Worm (Caenorhabditis elegans) whole organism, young adult: ENCODE results near the gene F43C11.16.

Experiments
- B0019.2 ChIP-seq: fragments of 200-800 bp; sonication (Bioruptor generic); conservative IDR thresholded peaks from 2 replicates; pipeline ENCODE4 v1.3.6; 2022; ENCODE audit warnings: missing genetic modification reagents, missing genetic modification characterization, missing compliant biosample characterization
- B0261.1 ChIP-seq: sonication (generic microtip); optimal IDR thresholded peaks from 2 replicates; lab custom pipeline; 2016; ENCODE audit warnings: mild to moderate bottlenecking, missing genetic modification characterization, moderate library complexity, missing compliant biosample characterization
- C06A6.2 ChIP-seq: fragments of 200-800 bp; sonication (Bioruptor generic); conservative IDR thresholded peaks from 2 replicates; pipeline ENCODE4 v1.3.6; 2022; ENCODE audit warnings: missing genetic modification characterization, missing compliant biosample characterization
- F23B12.7 ChIP-seq: sonication (generic microtip); optimal IDR thresholded peaks from 2 replicates; lab custom pipeline; 2017; ENCODE audit warnings: missing genetic modification characterization, mild to moderate bottlenecking, missing compliant biosample characterization, antibody characterized with exemption, moderate library complexity; ENCODE audit not compliant: insufficient read depth
- F33H1.4 ChIP-seq: fragments of 200-800 bp; sonication (Bioruptor generic); IDR thresholded peaks from 2 replicates; pipeline ENCODE4 v1.3.6; 2022; ENCODE audit warnings: missing genetic modification reagents, missing genetic modification characterization, missing compliant biosample characterization
- F49E8.2 ChIP-seq: sonication (generic microtip); optimal IDR thresholded peaks from 3 replicates; lab custom pipeline; 2017; ENCODE audit warnings: missing genetic modification characterization, mild to moderate bottlenecking, missing compliant biosample characterization, antibody characterized with exemption, moderate library complexity; ENCODE audit not compliant: insufficient read depth
- F55B11.4 ChIP-seq: sonication (generic microtip); optimal IDR thresholded peaks from 2 replicates; lab custom pipeline; 2016; ENCODE audit warnings: missing compliant biosample characterization, missing genetic modification characterization, borderline replicate concordance; ENCODE audit not compliant: insufficient read depth
- K11D2.4 ChIP-seq: fragments of 200-800 bp; sonication (Bioruptor generic); IDR thresholded peaks from 2 replicates; pipeline ENCODE4 v1.3.6; 2022; ENCODE audit warnings: missing genetic modification reagents, missing genetic modification characterization, missing compliant biosample characterization
- Y53F4B.3 ChIP-seq: fragments of 200-800 bp; sonication (Bioruptor generic); IDR thresholded peaks from 2 replicates; pipeline ENCODE4 v1.3.6; 2022; ENCODE audit warnings: missing genetic modification reagents, missing genetic modification characterization, missing compliant biosample characterization
- Y67H2A.10 ChIP-seq: fragments of 200-800 bp; sonication (Bioruptor generic); conservative IDR thresholded peaks from 2 replicates; pipeline ENCODE4 v1.3.6; 2022; ENCODE audit warnings: missing genetic modification reagents, missing genetic modification characterization, missing compliant biosample characterization
- akir-1 ChIP-seq: fragments of 200-800 bp; sonication (Bioruptor generic); optimal IDR thresholded peaks from 2 replicates; lab custom pipeline; 2018; ENCODE audit warnings: mild to moderate bottlenecking, missing genetic modification characterization, moderate library complexity, missing compliant biosample characterization
- aptf-3 ChIP-seq: fragments of 200-800 bp; sonication (Bioruptor generic); IDR thresholded peaks from 2 replicates; pipeline ENCODE4 v1.3.6; 2022; ENCODE audit warnings: missing genetic modification characterization, missing compliant biosample characterization
- atf-7 ChIP-seq: sonication (generic microtip); optimal IDR thresholded peaks from 2 replicates; lab custom pipeline; 2017; ENCODE audit warnings: mild to moderate bottlenecking, missing genetic modification characterization, missing compliant biosample characterization
- attf-5 ChIP-seq: fragments of 200-800 bp; sonication (Bioruptor generic); optimal IDR thresholded peaks from 2 replicates; lab custom pipeline; 2018; ENCODE audit warnings: mild to moderate bottlenecking, missing genetic modification characterization, missing compliant biosample characterization
- attf-6 ChIP-seq: fragments of 200-800 bp; sonication (Bioruptor generic); IDR thresholded peaks from 2 replicates; pipeline ENCODE4 v1.3.6; 2022; ENCODE audit warnings: missing genetic modification reagents, missing genetic modification characterization, missing compliant biosample characterization
- bed-1 ChIP-seq: fragments of 200-800 bp; sonication (Bioruptor generic); IDR thresholded peaks from 2 replicates; pipeline ENCODE4 v1.3.6; 2022; ENCODE audit warnings: missing genetic modification reagents, missing genetic modification characterization, missing compliant biosample characterization
- ceh-40 ChIP-seq: fragments of 200-800 bp; sonication (Bioruptor generic); IDR thresholded peaks from 2 replicates; pipeline ENCODE4 v1.3.6; 2022; ENCODE audit warnings: missing genetic modification characterization, missing compliant biosample characterization
- ceh-58 ChIP-seq: fragments of 200-800 bp; sonication (Bioruptor generic); IDR thresholded peaks from 2 replicates; pipeline ENCODE4 v1.3.6; 2022; ENCODE audit warnings: missing genetic modification characterization, missing compliant biosample characterization
- ceh-79 ChIP-seq: sonication (generic microtip); optimal IDR thresholded peaks from 2 replicates; lab custom pipeline; 2017; ENCODE audit warnings: mild to moderate bottlenecking, missing genetic modification characterization, missing compliant biosample characterization
- egl-44 ChIP-seq: fragments of 200-800 bp; sonication (Bioruptor generic); IDR thresholded peaks from 2 replicates; pipeline ENCODE4 v1.3.6; 2022; ENCODE audit warnings: missing genetic modification reagents, missing genetic modification characterization, missing compliant biosample characterization
- hrde-1 ChIP-seq: sonication (generic microtip); optimal IDR thresholded peaks from 2 replicates; lab custom pipeline; 2016; ENCODE audit warnings: missing genetic modification characterization, mild to moderate bottlenecking, missing compliant biosample characterization, moderate library complexity, missing genotype, missing genetic modification reagents, borderline replicate concordance
- let-526 ChIP-seq: fragments of 200-800 bp; sonication (Bioruptor generic); IDR thresholded peaks from 2 replicates; pipeline ENCODE4 v1.3.6; 2022; ENCODE audit warnings: missing genetic modification reagents, missing genetic modification characterization, missing compliant biosample characterization
- lsl-1 ChIP-seq: fragments of 200-800 bp; sonication (Bioruptor generic); optimal IDR thresholded peaks from 2 replicates; lab custom pipeline; 2018; ENCODE audit warnings: mild to moderate bottlenecking, missing genetic modification characterization, moderate library complexity, missing compliant biosample characterization
- madf-6 ChIP-seq: fragments of 200-800 bp; sonication (Bioruptor generic); IDR thresholded peaks from 2 replicates; pipeline ENCODE4 v1.3.6; 2022; ENCODE audit warnings: missing genetic modification reagents, missing genetic modification characterization, missing compliant biosample characterization
- madf-8 ChIP-seq: fragments of 200-800 bp; sonication (Bioruptor generic); conservative IDR thresholded peaks from 2 replicates; pipeline ENCODE4 v1.3.6; 2022; ENCODE audit warnings: missing genetic modification reagents, missing genetic modification characterization, missing compliant biosample characterization
- mes-4 ChIP-seq: sonication (generic microtip); optimal IDR thresholded peaks from 2 replicates; lab custom pipeline; 2016; ENCODE audit warnings: missing genotype, missing genetic modification characterization, missing compliant biosample characterization
- nfyb-1 ChIP-seq: fragments of 200-800 bp; sonication (Bioruptor generic); IDR thresholded peaks from 2 replicates; pipeline ENCODE4 v1.3.6; 2022; ENCODE audit warnings: missing genetic modification reagents, missing genetic modification characterization, missing compliant biosample characterization
- pbrm-1 ChIP-seq: fragments of 200-800 bp; sonication (Bioruptor generic); IDR thresholded peaks from 2 replicates; pipeline ENCODE4 v1.3.6; 2022; ENCODE audit warnings: missing genetic modification reagents, missing genetic modification characterization, missing compliant biosample characterization
- sdz-38 ChIP-seq: sonication (generic microtip); optimal IDR thresholded peaks from 2 replicates; lab custom pipeline; 2016; ENCODE audit warnings: missing genotype, missing genetic modification characterization, missing compliant biosample characterization
- somi-1 ChIP-seq: fragments of 200-800 bp; sonication (Bioruptor generic); optimal IDR thresholded peaks from 2 replicates; lab custom pipeline; 2018; ENCODE audit warnings: mild to moderate bottlenecking, missing genetic modification characterization, missing compliant biosample characterization
- xnd-1 ChIP-seq: sonication (generic microtip); optimal IDR thresholded peaks from 2 replicates; lab custom pipeline; 2016; ENCODE audit warnings: missing genotype, missing genetic modification reagents, missing genetic modification characterization, missing compliant biosample characterization

The F43C11.16 gene

DNA sequence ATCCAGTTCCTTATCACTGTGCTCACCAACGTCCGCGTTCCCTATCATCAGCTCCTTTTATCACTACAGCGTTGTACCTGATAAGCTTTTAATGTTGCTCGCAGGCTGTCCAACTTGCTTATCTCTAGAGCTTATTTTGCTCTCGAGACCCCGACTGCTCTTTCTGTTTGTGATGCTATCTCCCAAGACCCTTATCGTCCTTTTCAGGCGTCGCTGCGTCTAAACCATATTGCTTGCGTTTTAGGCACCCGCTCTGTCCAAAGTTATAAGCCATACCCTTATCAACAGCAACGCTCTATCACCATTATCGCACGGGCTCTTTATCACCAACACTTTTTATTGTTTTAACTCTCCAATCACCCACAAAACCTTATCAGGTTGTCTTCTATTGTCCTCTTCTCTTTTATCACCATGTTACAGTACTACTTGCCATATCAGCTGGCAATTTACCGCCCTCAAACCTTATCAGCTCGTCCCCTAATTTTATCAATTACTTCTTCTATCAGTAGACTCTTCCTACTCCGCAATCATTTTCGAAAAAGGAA is 18.7 kb upstream of the F43C11.16 start (continued):
- TF ChIP-seq K11D2.4 (GFP tag; lab: Robert Waterston, UW), result 0 out of 2 replicates have a peak, but pooled peaks have one; percentile 20
- peak; percentile 28; the same call in 1 of the 2 replicates for TF ChIP-seq pbrm-1 (GFP tag; lab: Robert Waterston, UW)
- TF ChIP-seq Y53F4B.3 (GFP tag; lab: Robert Waterston, UW), result no peak
- no peak for TF ChIP-seq F23B12.7
- TF ChIP-seq ceh-40 (GFP tag; lab: Robert Waterston, UW), result 0 out of 2 replicates have a peak, but pooled peaks have one; percentile 2
- peak; percentile 99 for TF ChIP-seq atf-7 (tag; lab: Kevin White, UChicago)
- TF ChIP-seq akir-1 (GFP tag; lab: Kevin White, UChicago), result no peak
- TF ChIP-seq ceh-58 (GFP tag; lab: Robert Waterston, UW), result no peak
- no peak for TF ChIP-seq lsl-1 (GFP tag; lab: Kevin White, UChicago)
- TF ChIP-seq bed-1 (GFP tag; lab: Robert Waterston, UW), result no peak
- no peak for TF ChIP-seq B0019.2 (GFP tag; lab: Robert Waterston, UW)
- TF ChIP-seq egl-44 (GFP tag; lab: Robert Waterston, UW), result peak; percentile 97
- peak; percentile 3 for TF ChIP-seq attf-5 (GFP tag; lab: Kevin White, UChicago)
- TF ChIP-seq F55B11.4 (tag; lab: Kevin White, UChicago), result no peak
- no peak for TF ChIP-seq sdz-38
- 0 out of 2 replicates have a peak, but pooled peaks have one; percentile 17 for TF ChIP-seq let-526 (GFP tag; lab: Robert Waterston, UW)
- TF ChIP-seq ceh-79 (tag; lab: Kevin White, UChicago), result no peak
- no peak for TF ChIP-seq hrde-1 (tag; lab: Kevin White, UChicago)
- TF ChIP-seq C06A6.2 (GFP tag; lab: Robert Waterston, UW), result peak; percentile 61
- TF ChIP-seq F33H1.4 (GFP tag; lab: Robert Waterston, UW), result no peak
- TF ChIP-seq mes-4, result no peak
- no peak for TF ChIP-seq xnd-1 (tag; lab: Kevin White, UChicago)
- TF ChIP-seq, all 124 proteins: peak for 31

DNA sequence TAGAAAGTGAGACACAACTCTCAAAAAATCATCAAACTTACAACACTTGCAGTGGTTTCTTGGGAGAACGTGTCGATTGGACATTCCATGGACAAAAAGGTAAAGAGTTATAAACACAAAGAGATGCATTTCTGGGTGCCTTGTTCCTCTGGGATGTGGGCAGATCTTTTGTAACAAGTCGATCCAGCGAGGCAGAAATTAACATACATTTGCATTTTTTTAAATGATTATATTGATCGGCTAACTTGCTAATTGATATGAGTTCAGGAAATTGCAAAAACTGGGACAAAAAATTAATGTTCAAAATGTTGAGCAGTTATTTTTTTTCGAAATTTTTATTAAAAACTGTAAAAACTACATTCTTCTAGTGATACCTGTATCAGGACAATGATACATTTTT is 17.9 kb upstream of the F43C11.16 start, which contains the start of gene F16G10.6:
Gene F16G10.6 (minus strand): TSS at position 101 of the 400 bp plus-strand sequence.
- TF ChIP-seq Y67H2A.10 (GFP tag; lab: Robert Waterston, UW), result no peak

DNA sequence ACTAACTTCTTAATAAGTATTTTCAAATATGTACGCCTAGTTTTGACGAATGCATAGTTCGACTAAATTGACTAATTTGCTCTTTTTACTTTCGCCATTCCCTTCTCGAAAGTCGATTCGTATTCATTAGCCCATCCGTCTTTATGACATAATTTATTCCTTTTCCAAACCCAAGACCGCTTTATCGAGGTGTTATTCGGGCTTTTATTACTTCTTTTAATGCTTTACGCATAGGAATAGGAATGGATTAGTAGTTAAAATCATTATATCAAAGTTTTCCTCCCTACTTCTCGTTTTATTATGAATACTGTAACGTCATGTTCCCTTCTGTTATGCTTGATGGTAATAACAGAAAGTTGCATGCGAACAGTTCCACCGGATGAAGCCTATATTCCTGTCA is 15.1 kb upstream of the F43C11.16 start, which contains the start of gene F16G10.2:
Gene F16G10.2 (plus strand): TSS at position 301 of the 400 bp plus-strand sequence.
- TF ChIP-seq somi-1 (GFP tag; lab: Kevin White, UChicago) (no peak), madf-6 (no peak), attf-6 (GFP tag; lab: Robert Waterston, UW) (no peak), aptf-3 (GFP tag; lab: Robert Waterston, UW) (no peak), nfyb-1 (GFP tag; lab: Robert Waterston, UW) (no peak)

DNA sequence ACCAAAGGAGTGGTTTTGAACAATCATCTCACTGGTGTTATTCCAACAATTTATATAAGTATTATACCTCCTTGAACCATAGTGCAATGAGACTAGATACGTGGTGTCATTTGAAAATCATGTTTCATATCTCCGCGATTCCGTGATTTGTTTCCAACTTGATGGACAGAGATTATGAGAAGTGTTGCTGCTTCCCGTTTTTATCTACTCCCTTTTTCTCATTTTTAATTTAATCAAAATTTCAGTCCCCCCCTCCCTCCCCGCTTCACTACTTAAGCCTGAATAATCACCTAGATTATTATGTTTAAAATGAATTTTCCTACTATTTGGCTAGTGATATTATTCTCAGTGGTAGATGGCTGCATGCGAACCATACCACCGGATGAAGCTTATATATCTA is 12.2 kb upstream of the F43C11.16 start, which contains the start of gene F16G10.3:
Gene F16G10.3 (plus strand): TSS at position 301 of the 400 bp plus-strand sequence.
- TF ChIP-seq ceh-58 (GFP tag; lab: Robert Waterston, UW) (no peak), F49E8.2 (no peak), madf-8 (no peak)

DNA sequence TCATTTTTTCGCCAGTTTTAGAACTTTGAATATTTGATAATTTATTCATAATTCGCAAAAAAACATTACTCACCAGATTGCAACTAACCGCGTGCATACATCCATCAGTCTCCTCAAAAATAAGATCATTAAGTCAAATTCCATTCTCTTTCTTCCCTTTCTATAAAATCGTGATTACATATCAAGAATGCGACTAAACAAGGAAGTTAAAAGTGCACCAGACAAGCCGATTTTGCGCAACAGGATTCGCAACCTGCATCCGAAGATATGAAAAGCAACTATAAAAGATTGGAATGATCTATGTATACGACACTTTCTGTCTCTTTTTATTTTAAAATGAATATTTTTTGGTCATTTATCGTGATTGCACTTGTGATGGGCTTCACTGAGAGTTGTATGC is 9.1 kb upstream of the F43C11.16 start, which contains the start of gene hpo-25:
Gene hpo-25 (plus strand): TSS at position 301 of the 400 bp plus-strand sequence.
- no peak for TF ChIP-seq B0261.1 (tag; lab: Kevin White, UChicago)
- TF ChIP-seq, all 124 proteins: peak for 0
